Worm (Caenorhabditis elegans) whole organism, L4 larva: Measurements from ENCODE around the gene viro-2.

Experiments used
- F10B5.3 ChIP-seq: sonication (generic microtip); optimal IDR thresholded peaks from 2 replicates; lab custom pipeline; 2016; ENCODE audit warnings: mild to moderate bottlenecking, missing genetic modification characterization, missing compliant biosample characterization
- F37D6.2 ChIP-seq: sonication (generic microtip); optimal IDR thresholded peaks from 2 replicates; lab custom pipeline; 2016; ENCODE audit warnings: mild to moderate bottlenecking, missing genetic modification characterization, missing compliant biosample characterization
- T20F7.1 ChIP-seq: fragments of 200-800 bp; sonication (Bioruptor generic); optimal IDR thresholded peaks from 2 replicates; lab custom pipeline; 2018; ENCODE audit warnings: mild to moderate bottlenecking, missing genetic modification characterization, missing compliant biosample characterization
- T26A8.4 ChIP-seq: fragments of 200-800 bp; sonication (Bioruptor generic); IDR thresholded peaks from 2 replicates; pipeline ENCODE4 v1.3.6; 2022; ENCODE audit warnings: missing genetic modification characterization, missing compliant biosample characterization
- Y48G9A.11 ChIP-seq: fragments of 200-800 bp; sonication (Bioruptor generic); IDR thresholded peaks from 2 replicates; pipeline ENCODE4 v1.3.6; 2022; ENCODE audit warnings: missing genetic modification reagents, missing genetic modification characterization, missing compliant biosample characterization
- Y5F2A.4 ChIP-seq: fragments of 200-800 bp; sonication (Bioruptor generic); optimal IDR thresholded peaks from 2 replicates; lab custom pipeline; 2018; ENCODE audit warnings: mild to moderate bottlenecking, missing genetic modification characterization, missing compliant biosample characterization
- Y75B8A.6 ChIP-seq: fragments of 200-800 bp; sonication (Bioruptor generic); IDR thresholded peaks from 2 replicates; pipeline ENCODE4 v1.3.6; 2022; ENCODE audit warnings: missing genetic modification reagents, missing genetic modification characterization, missing compliant biosample characterization
- ZK546.5 ChIP-seq, 2 experiments: sonication (generic microtip); optimal IDR thresholded peaks; 2 replicates each; lab custom pipeline; 2017; ENCODE audit warnings: missing biosample characterization in 2 of 2, missing genetic modification characterization in 2 of 2
- aha-1 ChIP-seq: fragments of 150-350 bp; peaks from one replicate; lab custom pipeline; 2014; ENCODE audit warnings: missing biosample characterization, missing genetic modification characterization
- aly-2 ChIP-seq: sonication (generic microtip); optimal IDR thresholded peaks from 2 replicates; lab custom pipeline; 2018; ENCODE audit warnings: missing biosample characterization, missing genetic modification characterization
- ama-1 ChIP-seq: fragments of 150-350 bp; optimal IDR thresholded peaks from 2 replicates; lab custom pipeline; 2014; ENCODE audit warnings: inconsistent platforms, mixed read lengths
- arid-1 ChIP-seq: fragments of 200-800 bp; sonication (Bioruptor generic); conservative IDR thresholded peaks from 2 replicates; pipeline ENCODE4 v1.3.6; 2022; ENCODE audit warnings: missing genetic modification reagents, missing genetic modification characterization, missing compliant biosample characterization
- ceh-44 ChIP-seq: fragments of 200-800 bp; sonication (Bioruptor generic); IDR thresholded peaks from 2 replicates; pipeline ENCODE4 v1.3.6; 2022; ENCODE audit warnings: missing genetic modification reagents, missing genetic modification characterization, missing compliant biosample characterization
- cey-2 ChIP-seq: sonication (generic microtip); optimal IDR thresholded peaks from 3 replicates; lab custom pipeline; 2017; ENCODE audit warnings: missing genetic modification characterization, mild to moderate bottlenecking, missing compliant biosample characterization, antibody characterized with exemption, borderline replicate concordance; ENCODE audit not compliant: insufficient read depth
- daf-12 ChIP-seq: fragments of 150-350 bp; optimal IDR thresholded peaks from 2 replicates; lab custom pipeline; 2014; ENCODE audit warnings: missing biosample characterization, missing genetic modification reagents, missing genetic modification characterization
- dmd-8 ChIP-seq: fragments of 200-800 bp; sonication (Bioruptor generic); IDR thresholded peaks from 2 replicates; pipeline ENCODE4 v1.3.6; 2022; ENCODE audit warnings: missing genetic modification characterization, missing compliant biosample characterization
- dpl-1 ChIP-seq: fragments of 150-350 bp; optimal IDR thresholded peaks from 2 replicates; lab custom pipeline; 2014; ENCODE audit warnings: missing biosample characterization, missing genetic modification reagents, missing genetic modification characterization
- duxl-1 ChIP-seq: sonication (generic microtip); optimal IDR thresholded peaks from 2 replicates; lab custom pipeline; 2016; ENCODE audit warnings: mild to moderate bottlenecking, missing genetic modification characterization, moderate library complexity, missing compliant biosample characterization; ENCODE audit not compliant: poor library complexity
- egl-43 ChIP-seq: fragments of 200-800 bp; sonication (Bioruptor generic); IDR thresholded peaks from 2 replicates; pipeline ENCODE4 v1.3.6; 2022; ENCODE audit warnings: missing genetic modification reagents, missing genetic modification characterization, missing compliant biosample characterization
- fos-1 ChIP-seq: fragments of 150-350 bp; optimal IDR thresholded peaks from 2 replicates; lab custom pipeline; 2014; ENCODE audit warnings: missing biosample characterization, missing genetic modification characterization
- gei-8 ChIP-seq: fragments of 200-800 bp; sonication (Bioruptor generic); optimal IDR thresholded peaks from 2 replicates; lab custom pipeline; 2018; ENCODE audit warnings: mild to moderate bottlenecking, missing genetic modification characterization, missing compliant biosample characterization
- hlh-11 ChIP-seq: fragments of 200-800 bp; sonication (Bioruptor generic); optimal IDR thresholded peaks from 2 replicates; lab custom pipeline; 2018; ENCODE audit warnings: mild to moderate bottlenecking, missing genetic modification characterization, missing compliant biosample characterization
- hlh-30 ChIP-seq: sonication (generic microtip); optimal IDR thresholded peaks from 2 replicates; lab custom pipeline; 2017; ENCODE audit warnings: antibody characterized with exemption, mild to moderate bottlenecking, missing genetic modification characterization, missing compliant biosample characterization; ENCODE audit not compliant: insufficient read depth
- lin-39 ChIP-seq: fragments of 150-350 bp; optimal IDR thresholded peaks from 2 replicates; lab custom pipeline; 2014; ENCODE audit warnings: missing biosample characterization, missing genetic modification reagents, missing genetic modification characterization
- lir-3 ChIP-seq: sonication (generic microtip); optimal IDR thresholded peaks from 2 replicates; lab custom pipeline; 2016; ENCODE audit warnings: mild to moderate bottlenecking, missing genetic modification characterization, missing compliant biosample characterization
- lsy-2 ChIP-seq, 2 experiments: fragments of 150-350 bp in 1 of 2; sonication (generic microtip) in 1 of 2; optimal IDR thresholded peaks; 2 replicates each; lab custom pipeline; 2014 to 2017; ENCODE audit warnings: missing biosample characterization in 2 of 2, missing genetic modification characterization in 2 of 2
- madf-9 ChIP-seq: fragments of 200-800 bp; sonication (Bioruptor generic); conservative IDR thresholded peaks from 2 replicates; pipeline ENCODE4 v1.3.6; 2022; ENCODE audit warnings: missing genetic modification reagents, missing genetic modification characterization, missing compliant biosample characterization
- mdl-1 ChIP-seq, 2 experiments: fragments of 150-350 bp in 1 of 2; sonication (generic microtip) in 1 of 2; optimal IDR thresholded peaks; 2 replicates each; lab custom pipeline; 2014 to 2017; ENCODE audit warnings: missing biosample characterization in 2 of 2, missing genetic modification characterization in 2 of 2
- mdt-29 ChIP-seq: fragments of 200-800 bp; sonication (Bioruptor generic); IDR thresholded peaks from 2 replicates; pipeline ENCODE4 v1.3.6; 2022; ENCODE audit warnings: missing genetic modification reagents, missing genetic modification characterization, missing compliant biosample characterization
- mxl-2 ChIP-seq: fragments of 200-800 bp; sonication (Bioruptor generic); conservative IDR thresholded peaks from 2 replicates; pipeline ENCODE4 v1.3.6; 2022; ENCODE audit warnings: missing genetic modification reagents, missing genetic modification characterization, missing compliant biosample characterization
- mxl-3 ChIP-seq: fragments of 200-800 bp; sonication (Bioruptor generic); optimal IDR thresholded peaks from 2 replicates; lab custom pipeline; 2018; ENCODE audit warnings: mild to moderate bottlenecking, missing genetic modification characterization, missing compliant biosample characterization
- nhr-111 ChIP-seq: fragments of 200-800 bp; sonication (Bioruptor generic); optimal IDR thresholded peaks from 2 replicates; lab custom pipeline; 2018; ENCODE audit warnings: mild to moderate bottlenecking, missing genetic modification characterization, missing compliant biosample characterization
- nhr-25 ChIP-seq: sonication (generic microtip); optimal IDR thresholded peaks from 2 replicates; lab custom pipeline; 2017; ENCODE audit warnings: missing genetic modification characterization, mild to moderate bottlenecking, missing compliant biosample characterization, antibody characterized with exemption, moderate library complexity, borderline replicate concordance; ENCODE audit not compliant: insufficient read depth
- nhr-41 ChIP-seq: fragments of 200-800 bp; sonication (Bioruptor generic); IDR thresholded peaks from 2 replicates; pipeline ENCODE4 v1.3.6; 2022; ENCODE audit warnings: missing genetic modification reagents, missing genetic modification characterization, missing compliant biosample characterization
- nhr-42 ChIP-seq: fragments of 200-800 bp; sonication (Bioruptor generic); IDR thresholded peaks from 2 replicates; pipeline ENCODE4 v1.3.6; 2022; ENCODE audit warnings: missing genetic modification characterization, missing compliant biosample characterization
- nhr-76 ChIP-seq: fragments of 150-350 bp; optimal IDR thresholded peaks from 2 replicates; lab custom pipeline; 2014; ENCODE audit warnings: missing biosample characterization, missing genetic modification characterization
- php-3 ChIP-seq: fragments of 200-800 bp; sonication (Bioruptor generic); IDR thresholded peaks from 2 replicates; pipeline ENCODE4 v1.3.6; 2022; ENCODE audit warnings: missing genetic modification reagents, missing genetic modification characterization, missing compliant biosample characterization
- pqm-1 ChIP-seq: sonication (generic microtip); optimal IDR thresholded peaks from 2 replicates; lab custom pipeline; 2017; ENCODE audit warnings: missing biosample characterization, missing genetic modification characterization
- rbr-2 ChIP-seq: sonication (generic microtip); optimal IDR thresholded peaks from 2 replicates; lab custom pipeline; 2016; ENCODE audit warnings: missing genotype, missing genetic modification characterization, missing compliant biosample characterization
- saeg-2 ChIP-seq: fragments of 200-800 bp; sonication (Bioruptor generic); IDR thresholded peaks from 2 replicates; pipeline ENCODE4 v1.3.6; 2022; ENCODE audit warnings: missing genetic modification reagents, missing genetic modification characterization, missing compliant biosample characterization
- unc-130 ChIP-seq: sonication (generic microtip); optimal IDR thresholded peaks from 2 replicates; lab custom pipeline; 2016; ENCODE audit warnings: missing genetic modification reagents, missing genetic modification characterization, missing compliant biosample characterization
- unc-62 ChIP-seq, 3 experiments: fragments of 150-350 bp in 1 of 3; sonication (generic microtip); optimal IDR thresholded peaks in 2 of 3; peaks in 1 of 3; 1 replicate in 1 of 3; 2 replicates in 2 of 3; lab custom pipeline; 2014 to 2017; ENCODE audit warnings: missing biosample characterization in 3 of 3, missing genetic modification characterization in 3 of 3, missing genetic modification reagents in 3 of 3, missing genotype in 1 of 3
- zfp-3 ChIP-seq: fragments of 200-800 bp; sonication (Bioruptor generic); conservative IDR thresholded peaks from 2 replicates; pipeline ENCODE4 v1.3.6; 2022; ENCODE audit warnings: missing genetic modification reagents, missing genetic modification characterization, missing compliant biosample characterization
- zip-11 ChIP-seq: fragments of 200-800 bp; sonication (Bioruptor generic); IDR thresholded peaks from 2 replicates; pipeline ENCODE4 v1.3.6; 2022; ENCODE audit warnings: missing genetic modification characterization, missing compliant biosample characterization
- ztf-11 ChIP-seq: fragments of 150-350 bp; optimal IDR thresholded peaks from 2 replicates; lab custom pipeline; 2014; ENCODE audit warnings: missing biosample characterization, missing genetic modification characterization
- ztf-7 ChIP-seq: fragments of 150-350 bp; optimal IDR thresholded peaks from 2 replicates; lab custom pipeline; 2014; ENCODE audit warnings: missing biosample characterization, missing genetic modification characterization

The viro-2 gene

DNA sequence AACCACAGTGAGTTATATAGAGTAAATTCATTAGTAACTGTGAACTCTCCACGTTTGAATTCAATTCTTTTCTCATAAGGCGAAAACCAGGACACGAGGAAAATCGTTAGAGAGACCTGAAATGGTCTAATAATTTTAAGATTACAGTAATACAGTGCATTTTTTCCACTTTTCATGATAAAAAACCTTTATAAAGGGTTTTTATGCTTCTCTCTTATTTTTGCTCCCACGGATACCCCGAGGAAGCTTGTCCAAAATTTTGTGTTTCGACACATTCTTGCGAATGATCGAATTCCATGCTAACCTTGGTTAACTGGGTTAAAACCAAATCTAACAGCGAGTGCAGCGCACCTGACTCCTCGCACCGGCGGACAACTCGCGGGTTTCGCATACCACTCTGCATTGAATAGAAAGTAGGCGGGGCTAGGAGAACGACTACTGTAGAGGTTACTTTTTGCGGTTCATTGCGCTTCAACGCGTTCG, 11.6 kb downstream of the viro-2 start (continued):
- TF ChIP-seq lsy-2 (tag; optimal IDR thresholded peaks at IDR 0.05; lab: Kevin White, UChicago) (peak in 1 of 2 experiments; percentile 56), hlh-11 (peak; percentile 33), hlh-30 (tag; lab: Kevin White, UChicago) (peak; percentile 32), dpl-1 (GFP tag; lab: Kevin White, UChicago) (peak; percentile 12), dmd-8 (GFP tag; lab: Robert Waterston, UW) (peak; percentile 68; the same call in 1 of the 2 replicates), ztf-11 (tag; lab: Kevin White, UChicago) (no peak), nhr-25 (tag; lab: Kevin White, UChicago) (no peak), Y5F2A.4 (no peak), ceh-44 (GFP tag; lab: Robert Waterston, UW) (no peak), duxl-1 (tag; lab: Kevin White, UChicago) (peak; percentile 23), unc-130 (peak; percentile 35), Y75B8A.6 (no peak), mxl-2 (GFP tag; lab: Robert Waterston, UW) (no peak), F10B5.3 (peak; percentile 24), Y48G9A.11 (GFP tag; lab: Robert Waterston, UW) (peak; percentile 68), nhr-76 (tag; lab: Kevin White, UChicago) (no peak), egl-43 (peak; percentile 60; the same call in 1 of the 2 replicates), aha-1 (tag; lab: Kevin White, UChicago) (peak; percentile 79)

DNA sequence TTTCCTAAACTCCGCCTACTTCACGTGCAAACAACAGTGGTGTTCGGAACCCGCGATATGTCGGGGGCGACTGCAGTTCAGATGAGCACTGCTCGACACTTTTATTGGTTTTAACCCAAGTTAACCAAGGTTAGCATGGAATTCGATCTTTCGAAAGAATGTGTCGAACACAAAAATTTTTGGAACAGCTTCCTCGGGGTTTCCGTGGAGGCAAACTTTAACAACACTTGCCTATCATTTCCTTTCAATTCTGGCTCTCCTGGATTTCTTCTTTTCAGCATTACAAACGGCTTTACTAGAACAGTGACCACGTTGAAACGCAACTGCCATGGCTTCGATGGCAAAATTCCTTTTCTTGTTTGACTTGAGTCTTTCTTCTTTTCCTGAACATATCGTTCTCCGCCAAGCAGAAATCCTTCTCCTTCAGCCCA, 12.6 kb downstream of the viro-2 start:
- TF ChIP-seq unc-130, result peak; percentile 24
- no peak for TF ChIP-seq fos-1 (tag; lab: Kevin White, UChicago)
- TF ChIP-seq zip-11, result no peak
- peak in 1 of 2 experiments; percentile 25 for TF ChIP-seq ZK546.5 (tag; optimal IDR thresholded peaks at IDR 0.05; lab: Kevin White, UChicago)
- TF ChIP-seq hlh-11, result peak; percentile 73
- TF ChIP-seq gei-8 (GFP tag; lab: Kevin White, UChicago), result no peak
- TF ChIP-seq F37D6.2 (tag; lab: Kevin White, UChicago), result no peak
- TF ChIP-seq arid-1 (GFP tag; lab: Robert Waterston, UW), result peak; percentile 70
- TF ChIP-seq daf-12 (tag; lab: Kevin White, UChicago), result no peak
- peak; percentile 89 for TF ChIP-seq php-3 (GFP tag; lab: Robert Waterston, UW)
- no peak for TF ChIP-seq lir-3 (tag; lab: Kevin White, UChicago)
- peak; percentile 39 for TF ChIP-seq rbr-2
- peak; percentile 98 for TF ChIP-seq ama-1 (lab: Kevin White, UChicago)
- peak; percentile 72 for TF ChIP-seq hlh-30 (tag; lab: Kevin White, UChicago)
- TF ChIP-seq Y5F2A.4, result peak; percentile 61
- TF ChIP-seq nhr-41 (GFP tag; lab: Robert Waterston, UW), result no peak
- TF ChIP-seq dmd-8 (GFP tag; lab: Robert Waterston, UW), result no peak
- TF ChIP-seq unc-62 (GFP tag; optimal IDR thresholded peaks at IDR 0.05 in 1 of 2; lab: Kevin White, UChicago), result peak in 1 of 2 experiments; percentile 59
- TF ChIP-seq unc-62 (tag; optimal IDR thresholded peaks at IDR 0.05; lab: Kevin White, UChicago), result no peak
- TF ChIP-seq ztf-11 (tag; lab: Kevin White, UChicago), result no peak
- no peak for TF ChIP-seq aly-2 (tag; lab: Kevin White, UChicago)
- peak; percentile 59; the same call in 1 of the 2 replicates for TF ChIP-seq zfp-3 (GFP tag; lab: Robert Waterston, UW)
- TF ChIP-seq nhr-42 (GFP tag; lab: Robert Waterston, UW), result peak; percentile 68; the same call in 1 of the 2 replicates
- TF ChIP-seq mxl-3, result peak; percentile 68
- peak; percentile 17 for TF ChIP-seq nhr-111 (GFP tag; lab: Kevin White, UChicago)
- TF ChIP-seq pqm-1 (tag; lab: Kevin White, UChicago), result peak; percentile 53
- no peak for TF ChIP-seq saeg-2 (GFP tag; lab: Robert Waterston, UW)
- TF ChIP-seq ztf-7 (tag; lab: Kevin White, UChicago), result peak; percentile 38
- no peak for TF ChIP-seq lin-39 (tag; lab: Kevin White, UChicago)
- TF ChIP-seq ceh-44 (GFP tag; lab: Robert Waterston, UW), result no peak
- TF ChIP-seq lsy-2 (tag; optimal IDR thresholded peaks at IDR 0.05; lab: Kevin White, UChicago), result peak in 1 of 2 experiments; percentile 71
- peak; percentile 74 to 78 for TF ChIP-seq mdl-1 (tag; optimal IDR thresholded peaks at IDR 0.05; lab: Kevin White, UChicago)
- TF ChIP-seq T20F7.1 (GFP tag; lab: Kevin White, UChicago), result peak; percentile 69
- peak; percentile 65 for TF ChIP-seq aha-1 (tag; lab: Kevin White, UChicago)
- peak; percentile 84; the same call in 1 of the 2 replicates for TF ChIP-seq mdt-29
- no peak for TF ChIP-seq cey-2 (tag; lab: Kevin White, UChicago)
- peak; percentile 12; the same call in 1 of the 2 replicates for TF ChIP-seq madf-9
- no peak for TF ChIP-seq nhr-76 (tag; lab: Kevin White, UChicago)
- peak; percentile 91 for TF ChIP-seq T26A8.4 (GFP tag; lab: Robert Waterston, UW)
